Worm (Caenorhabditis elegans) whole organism, late embryonic: ENCODE data around the gene srxa-6.

Source experiments
- T23F11.4 ChIP-seq: fragments of 200-800 bp; sonication (Bioruptor generic); optimal IDR thresholded peaks from 2 replicates; lab custom pipeline; 2018; ENCODE audit warnings: mild to moderate bottlenecking, missing genetic modification characterization, missing compliant biosample characterization
- ama-1 ChIP-seq: fragments of 150-350 bp; optimal IDR thresholded peaks from 2 replicates; lab custom pipeline; 2014
- ceh-14 ChIP-seq: sonication (generic microtip); optimal IDR thresholded peaks from 2 replicates; lab custom pipeline; 2016; ENCODE audit warnings: missing genotype, missing genetic modification characterization, missing compliant biosample characterization
- ceh-18 ChIP-seq: sonication (generic microtip); optimal IDR thresholded peaks from 2 replicates; lab custom pipeline; 2016; ENCODE audit warnings: missing genetic modification characterization, missing compliant biosample characterization
- ceh-19 ChIP-seq: fragments of 200-800 bp; sonication (Bioruptor generic); optimal IDR thresholded peaks from 2 replicates; lab custom pipeline; 2018; ENCODE audit warnings: mild to moderate bottlenecking, missing genetic modification characterization, missing compliant biosample characterization
- ceh-2 ChIP-seq: sonication (generic microtip); optimal IDR thresholded peaks from 2 replicates; lab custom pipeline; 2016; ENCODE audit warnings: missing genotype, missing genetic modification characterization, missing compliant biosample characterization
- ceh-30 ChIP-seq: fragments of 150-350 bp; optimal IDR thresholded peaks from 2 replicates; lab custom pipeline; 2014; ENCODE audit warnings: missing biosample characterization, missing genetic modification characterization
- ceh-34 ChIP-seq: sonication (generic microtip); optimal IDR thresholded peaks from 2 replicates; lab custom pipeline; 2016; ENCODE audit warnings: mild to moderate bottlenecking, missing genetic modification characterization, missing compliant biosample characterization
- ceh-48 ChIP-seq: sonication (generic microtip); optimal IDR thresholded peaks from 2 replicates; lab custom pipeline; 2016; ENCODE audit warnings: missing genetic modification characterization, inconsistent platforms, missing compliant biosample characterization
- ceh-9 ChIP-seq: sonication (generic microtip); optimal IDR thresholded peaks from 2 replicates; lab custom pipeline; 2016; ENCODE audit warnings: mild to moderate bottlenecking, missing genetic modification characterization, inconsistent platforms, missing compliant biosample characterization
- dve-1 ChIP-seq: sonication (generic microtip); optimal IDR thresholded peaks from 2 replicates; lab custom pipeline; 2017; ENCODE audit warnings: antibody characterized with exemption, mild to moderate bottlenecking, missing genetic modification characterization, missing compliant biosample characterization
- elt-2 ChIP-seq: sonication (generic microtip); optimal IDR thresholded peaks from 2 replicates; lab custom pipeline; 2016; ENCODE audit warnings: missing genetic modification reagents, missing genetic modification characterization, missing compliant biosample characterization
- elt-4 ChIP-seq: sonication (generic microtip); optimal IDR thresholded peaks from 2 replicates; lab custom pipeline; 2016; ENCODE audit warnings: missing genetic modification characterization, missing compliant biosample characterization
- gmeb-2 ChIP-seq: sonication (generic microtip); optimal IDR thresholded peaks from 2 replicates; lab custom pipeline; 2016; ENCODE audit warnings: missing genetic modification characterization, inconsistent platforms, missing compliant biosample characterization
- hlh-13 ChIP-seq: fragments of 200-800 bp; sonication (Bioruptor generic); optimal IDR thresholded peaks from 2 replicates; lab custom pipeline; 2018; ENCODE audit warnings: mild to moderate bottlenecking, missing genetic modification characterization, missing compliant biosample characterization
- hlh-30 ChIP-seq: sonication (generic microtip); optimal IDR thresholded peaks from 2 replicates; lab custom pipeline; 2017; ENCODE audit warnings: antibody characterized with exemption, missing genetic modification characterization, missing compliant biosample characterization; ENCODE audit not compliant: insufficient read depth
- hlh-6 ChIP-seq: sonication (generic microtip); optimal IDR thresholded peaks from 2 replicates; lab custom pipeline; 2016; ENCODE audit warnings: missing genotype, missing genetic modification characterization, missing compliant biosample characterization
- lim-6 ChIP-seq: sonication (generic microtip); optimal IDR thresholded peaks from 2 replicates; lab custom pipeline; 2016; ENCODE audit warnings: missing genetic modification characterization, missing compliant biosample characterization
- mec-3 ChIP-seq: sonication (generic microtip); optimal IDR thresholded peaks from 2 replicates; lab custom pipeline; 2016; ENCODE audit warnings: borderline replicate concordance, missing genetic modification characterization, missing compliant biosample characterization
- nfya-1 ChIP-seq: sonication (generic microtip); optimal IDR thresholded peaks from 2 replicates; lab custom pipeline; 2017; ENCODE audit warnings: missing genetic modification characterization, mild to moderate bottlenecking, missing compliant biosample characterization, antibody characterized with exemption, moderate library complexity
- npax-4 ChIP-seq: sonication (generic microtip); optimal IDR thresholded peaks from 2 replicates; lab custom pipeline; 2016; ENCODE audit warnings: missing genetic modification characterization, missing compliant biosample characterization
- odd-2 ChIP-seq: sonication (generic microtip); optimal IDR thresholded peaks from 2 replicates; lab custom pipeline; 2017; ENCODE audit warnings: antibody characterized with exemption, mild to moderate bottlenecking, missing genetic modification characterization, missing compliant biosample characterization
- pat-9 ChIP-seq: fragments of 200-800 bp; sonication (Bioruptor generic); optimal IDR thresholded peaks from 2 replicates; lab custom pipeline; 2018; ENCODE audit warnings: mild to moderate bottlenecking, missing genetic modification characterization, moderate library complexity, missing compliant biosample characterization
- pax-1 ChIP-seq: fragments of 150-350 bp; optimal IDR thresholded peaks from 2 replicates; lab custom pipeline; 2014; ENCODE audit warnings: missing biosample characterization, missing genetic modification characterization
- pha-2 ChIP-seq: sonication (generic microtip); optimal IDR thresholded peaks from 2 replicates; lab custom pipeline; 2017; ENCODE audit warnings: mild to moderate bottlenecking, missing genetic modification characterization, missing compliant biosample characterization
- pha-4 ChIP-seq: fragments of 150-350 bp; optimal IDR thresholded peaks from 2 replicates; lab custom pipeline; 2018; ENCODE audit warnings: missing biosample characterization, missing genetic modification reagents, missing genetic modification characterization
- ref-2 ChIP-seq: sonication (generic microtip); optimal IDR thresholded peaks from 2 replicates; lab custom pipeline; 2016; ENCODE audit warnings: missing genetic modification characterization, missing compliant biosample characterization
- rnt-1 ChIP-seq: sonication (generic microtip); optimal IDR thresholded peaks from 2 replicates; lab custom pipeline; 2016; ENCODE audit warnings: missing genetic modification characterization, missing compliant biosample characterization
- sdc-2 ChIP-seq: sonication (generic microtip); optimal IDR thresholded peaks from 2 replicates; lab custom pipeline; 2016; ENCODE audit warnings: missing genotype, missing genetic modification characterization, missing compliant biosample characterization
- sox-4 ChIP-seq: sonication (generic microtip); optimal IDR thresholded peaks from 2 replicates; lab custom pipeline; 2017; ENCODE audit warnings: mild to moderate bottlenecking, missing genetic modification characterization, inconsistent platforms, missing compliant biosample characterization
- tbx-2 ChIP-seq: sonication (generic microtip); optimal IDR thresholded peaks from 2 replicates; lab custom pipeline; 2016; ENCODE audit warnings: missing genetic modification characterization, missing compliant biosample characterization
- tbx-7 ChIP-seq: sonication (generic microtip); optimal IDR thresholded peaks from 2 replicates; lab custom pipeline; 2016; ENCODE audit warnings: missing genotype, missing genetic modification characterization, missing compliant biosample characterization
- ttx-3 ChIP-seq: sonication (generic microtip); optimal IDR thresholded peaks from 2 replicates; lab custom pipeline; 2016; ENCODE audit warnings: missing genetic modification reagents, missing genetic modification characterization, missing compliant biosample characterization
- unc-42 ChIP-seq: sonication (generic microtip); optimal IDR thresholded peaks from 2 replicates; lab custom pipeline; 2016; ENCODE audit warnings: missing genotype, missing genetic modification characterization, missing compliant biosample characterization
- unc-86 ChIP-seq: sonication (generic microtip); optimal IDR thresholded peaks from 2 replicates; lab custom pipeline; 2016; ENCODE audit warnings: missing genetic modification characterization, missing compliant biosample characterization
- zip-5 ChIP-seq: sonication (generic microtip); optimal IDR thresholded peaks from 2 replicates; lab custom pipeline; 2016; ENCODE audit warnings: missing genetic modification characterization, missing compliant biosample characterization

The srxa-6 gene

ce11 chrV:20747964-20748363 is 13.2 kb downstream of the srxa-6 start:
- no peak for TF ChIP-seq sox-4 (tag; lab: Kevin White, UChicago)
- TF ChIP-seq, all 69 proteins: peak for 0

ce11 chrV:20749098-20749497 is 14.3 kb downstream of the srxa-6 start:
- no peak for TF ChIP-seq unc-42
- peak; percentile 29 for TF ChIP-seq ceh-34
- TF ChIP-seq dve-1, result peak; percentile 24
- TF ChIP-seq pha-4 (tag; lab: Kevin White, UChicago), result peak; percentile 89
- TF ChIP-seq tbx-2 (tag; lab: Kevin White, UChicago), result no peak
- no peak for TF ChIP-seq mec-3 (tag; lab: Kevin White, UChicago)
- TF ChIP-seq ceh-2, result peak; percentile 21
- TF ChIP-seq pax-1 (tag; lab: Kevin White, UChicago), result peak; percentile 72
- peak; percentile 67 for TF ChIP-seq nfya-1 (tag; lab: Kevin White, UChicago)
- TF ChIP-seq T23F11.4 (GFP tag; lab: Kevin White, UChicago), result no peak
- peak; percentile 68 for TF ChIP-seq pha-2 (tag; lab: Kevin White, UChicago)
- no peak for TF ChIP-seq ama-1
- no peak for TF ChIP-seq lim-6
- no peak for TF ChIP-seq ceh-48
- peak; percentile 21 for TF ChIP-seq ceh-18 (tag; lab: Kevin White, UChicago)
- no peak for TF ChIP-seq zip-5
- TF ChIP-seq, all 69 proteins: peak for 8

- peak; percentile 82 for TF ChIP-seq elt-2 (tag; lab: Kevin White, UChicago)
- TF ChIP-seq odd-2 (tag; lab: Kevin White, UChicago), result no peak
- TF ChIP-seq tbx-2 (tag; lab: Kevin White, UChicago), result peak; percentile 9
- TF ChIP-seq ceh-18 (tag; lab: Kevin White, UChicago), result peak; percentile 9
- no peak for TF ChIP-seq ceh-19
- TF ChIP-seq, all 69 proteins: peak for 3
Observed at ce11 chrV:20752609-20753102, 17.9 kb downstream of the srxa-6 start, which contains the start of gene pha-4. Gene pha-4 (plus strand): TSS chrV:20753052.

ce11 chrV:20753838-20754503 is 19.2 kb downstream of the srxa-6 start:
- TF ChIP-seq sdc-2 (tag; lab: Kevin White, UChicago) (no peak), elt-4 (tag; lab: Kevin White, UChicago) (no peak), ceh-48 (no peak), ceh-9 (tag; lab: Kevin White, UChicago) (no peak), gmeb-2 (tag; lab: Kevin White, UChicago) (no peak), hlh-13 (no peak), ttx-3 (no peak), hlh-30 (tag; lab: Kevin White, UChicago) (no peak), pha-2 (tag; lab: Kevin White, UChicago) (no peak), ceh-30 (tag; lab: Kevin White, UChicago) (no peak), pax-1 (tag; lab: Kevin White, UChicago) (no peak), pat-9 (no peak), hlh-6 (tag; lab: Kevin White, UChicago) (no peak), ceh-14 (tag; lab: Kevin White, UChicago) (no peak), unc-86 (tag; lab: Kevin White, UChicago) (no peak), tbx-7 (tag; lab: Kevin White, UChicago) (no peak), nfya-1 (tag; lab: Kevin White, UChicago) (no peak), rnt-1 (no peak), npax-4 (no peak), ref-2 (tag; lab: Kevin White, UChicago) (no peak)
